Worm (Caenorhabditis elegans) whole organism, late embryonic: ENCODE measurements around the gene nex-4.
A peak's percentile ranks its signal among the peaks of the same experiment; 100 is the strongest.

Experiments used
- C08G9.2 ChIP-seq: sonication (generic microtip); optimal IDR thresholded peaks from 2 replicates; lab custom pipeline; 2016; ENCODE audit warnings: mild to moderate bottlenecking, missing genetic modification characterization, moderate library complexity, missing compliant biosample characterization
- Y22D7AL.16 ChIP-seq: sonication (generic microtip); optimal IDR thresholded peaks from 2 replicates; lab custom pipeline; 2016; ENCODE audit warnings: missing genetic modification characterization, missing compliant biosample characterization
- ama-1 ChIP-seq: fragments of 150-350 bp; optimal IDR thresholded peaks from 2 replicates; lab custom pipeline; 2014
- ceh-14 ChIP-seq: sonication (generic microtip); optimal IDR thresholded peaks from 2 replicates; lab custom pipeline; 2016; ENCODE audit warnings: missing genotype, missing genetic modification characterization, missing compliant biosample characterization
- ceh-18 ChIP-seq: sonication (generic microtip); optimal IDR thresholded peaks from 2 replicates; lab custom pipeline; 2016; ENCODE audit warnings: missing genetic modification characterization, missing compliant biosample characterization
- ceh-19 ChIP-seq: fragments of 200-800 bp; sonication (Bioruptor generic); optimal IDR thresholded peaks from 2 replicates; lab custom pipeline; 2018; ENCODE audit warnings: mild to moderate bottlenecking, missing genetic modification characterization, missing compliant biosample characterization
- ceh-2 ChIP-seq: sonication (generic microtip); optimal IDR thresholded peaks from 2 replicates; lab custom pipeline; 2016; ENCODE audit warnings: missing genotype, missing genetic modification characterization, missing compliant biosample characterization
- ceh-31 ChIP-seq: sonication (generic microtip); optimal IDR thresholded peaks from 2 replicates; lab custom pipeline; 2016; ENCODE audit warnings: missing genetic modification characterization, missing compliant biosample characterization
- ceh-34 ChIP-seq: sonication (generic microtip); optimal IDR thresholded peaks from 2 replicates; lab custom pipeline; 2016; ENCODE audit warnings: mild to moderate bottlenecking, missing genetic modification characterization, missing compliant biosample characterization
- ceh-45 ChIP-seq: fragments of 200-800 bp; sonication (Bioruptor generic); IDR thresholded peaks from 2 replicates; pipeline ENCODE4 v1.3.6; 2022; ENCODE audit warnings: missing genetic modification reagents, missing genetic modification characterization, missing compliant biosample characterization
- ceh-48 ChIP-seq: sonication (generic microtip); optimal IDR thresholded peaks from 2 replicates; lab custom pipeline; 2016; ENCODE audit warnings: missing genetic modification characterization, inconsistent platforms, missing compliant biosample characterization
- ceh-6 ChIP-seq: fragments of 200-800 bp; sonication (Bioruptor generic); optimal IDR thresholded peaks from 2 replicates; lab custom pipeline; 2018; ENCODE audit warnings: mild to moderate bottlenecking, missing genetic modification characterization, missing compliant biosample characterization
- dve-1 ChIP-seq: sonication (generic microtip); optimal IDR thresholded peaks from 2 replicates; lab custom pipeline; 2017; ENCODE audit warnings: antibody characterized with exemption, mild to moderate bottlenecking, missing genetic modification characterization, missing compliant biosample characterization
- eyg-1 ChIP-seq: sonication (generic microtip); optimal IDR thresholded peaks from 2 replicates; lab custom pipeline; 2016; ENCODE audit warnings: missing genotype, missing genetic modification characterization, missing compliant biosample characterization
- gmeb-2 ChIP-seq: sonication (generic microtip); optimal IDR thresholded peaks from 2 replicates; lab custom pipeline; 2016; ENCODE audit warnings: missing genetic modification characterization, inconsistent platforms, missing compliant biosample characterization
- hlh-13 ChIP-seq: fragments of 200-800 bp; sonication (Bioruptor generic); optimal IDR thresholded peaks from 2 replicates; lab custom pipeline; 2018; ENCODE audit warnings: mild to moderate bottlenecking, missing genetic modification characterization, missing compliant biosample characterization
- hlh-15 ChIP-seq: sonication (generic microtip); optimal IDR thresholded peaks from 2 replicates; lab custom pipeline; 2016; ENCODE audit warnings: missing genetic modification characterization, missing compliant biosample characterization
- hlh-8 ChIP-seq: sonication (generic microtip); optimal IDR thresholded peaks from 2 replicates; lab custom pipeline; 2016; ENCODE audit warnings: missing genotype, missing genetic modification characterization, missing compliant biosample characterization
- lim-6 ChIP-seq: sonication (generic microtip); optimal IDR thresholded peaks from 2 replicates; lab custom pipeline; 2016; ENCODE audit warnings: missing genetic modification characterization, missing compliant biosample characterization
- lin-11 ChIP-seq: fragments of 200-800 bp; sonication (Bioruptor generic); optimal IDR thresholded peaks from 2 replicates; lab custom pipeline; 2018; ENCODE audit warnings: mild to moderate bottlenecking, missing genetic modification characterization, missing compliant biosample characterization
- mec-3 ChIP-seq: sonication (generic microtip); optimal IDR thresholded peaks from 2 replicates; lab custom pipeline; 2016; ENCODE audit warnings: borderline replicate concordance, missing genetic modification characterization, missing compliant biosample characterization
- nfya-1 ChIP-seq: sonication (generic microtip); optimal IDR thresholded peaks from 2 replicates; lab custom pipeline; 2017; ENCODE audit warnings: missing genetic modification characterization, mild to moderate bottlenecking, missing compliant biosample characterization, antibody characterized with exemption, moderate library complexity
- nhr-11 ChIP-seq: fragments of 150-350 bp; optimal IDR thresholded peaks from 2 replicates; lab custom pipeline; 2014; ENCODE audit warnings: missing biosample characterization, missing genetic modification characterization
- pat-9 ChIP-seq: fragments of 200-800 bp; sonication (Bioruptor generic); optimal IDR thresholded peaks from 2 replicates; lab custom pipeline; 2018; ENCODE audit warnings: mild to moderate bottlenecking, missing genetic modification characterization, moderate library complexity, missing compliant biosample characterization
- pha-2 ChIP-seq: sonication (generic microtip); optimal IDR thresholded peaks from 2 replicates; lab custom pipeline; 2017; ENCODE audit warnings: mild to moderate bottlenecking, missing genetic modification characterization, missing compliant biosample characterization
- pha-4 ChIP-seq: fragments of 150-350 bp; optimal IDR thresholded peaks from 2 replicates; lab custom pipeline; 2018; ENCODE audit warnings: missing biosample characterization, missing genetic modification reagents, missing genetic modification characterization
- pqm-1 ChIP-seq: sonication (generic microtip); optimal IDR thresholded peaks from 2 replicates; lab custom pipeline; 2016; ENCODE audit warnings: missing genetic modification characterization, missing compliant biosample characterization
- pros-1 ChIP-seq: fragments of 150-350 bp; optimal IDR thresholded peaks from 2 replicates; lab custom pipeline; 2014; ENCODE audit warnings: missing biosample characterization, missing genetic modification reagents, missing genetic modification characterization
- rnt-1 ChIP-seq: sonication (generic microtip); optimal IDR thresholded peaks from 2 replicates; lab custom pipeline; 2016; ENCODE audit warnings: missing genetic modification characterization, missing compliant biosample characterization
- sox-4 ChIP-seq: sonication (generic microtip); optimal IDR thresholded peaks from 2 replicates; lab custom pipeline; 2017; ENCODE audit warnings: mild to moderate bottlenecking, missing genetic modification characterization, inconsistent platforms, missing compliant biosample characterization
- tbx-2 ChIP-seq: sonication (generic microtip); optimal IDR thresholded peaks from 2 replicates; lab custom pipeline; 2016; ENCODE audit warnings: missing genetic modification characterization, missing compliant biosample characterization
- tbx-7 ChIP-seq: sonication (generic microtip); optimal IDR thresholded peaks from 2 replicates; lab custom pipeline; 2016; ENCODE audit warnings: missing genotype, missing genetic modification characterization, missing compliant biosample characterization
- unc-3 ChIP-seq, 2 experiments: fragments of 200-800 bp in 1 of 2; sonication (Bioruptor generic) in 1 of 2; sonication (generic microtip) in 1 of 2; conservative IDR thresholded peaks in 1 of 2; optimal IDR thresholded peaks in 1 of 2; 2 replicates each; pipeline versions ENCODE4 v1.3.6 to Lab custom; 2016 to 2022; ENCODE audit warnings: missing compliant biosample characterization in 2 of 2, missing genetic modification characterization in 2 of 2, missing genetic modification reagents in 1 of 2
- unc-42 ChIP-seq: sonication (generic microtip); optimal IDR thresholded peaks from 2 replicates; lab custom pipeline; 2016; ENCODE audit warnings: missing genotype, missing genetic modification characterization, missing compliant biosample characterization
- unc-55 ChIP-seq: sonication (generic microtip); optimal IDR thresholded peaks from 2 replicates; lab custom pipeline; 2017; ENCODE audit warnings: missing biosample characterization, missing genetic modification reagents, missing genetic modification characterization
- unc-86 ChIP-seq: sonication (generic microtip); optimal IDR thresholded peaks from 2 replicates; lab custom pipeline; 2016; ENCODE audit warnings: missing genetic modification characterization, missing compliant biosample characterization

The nex-4 gene

DNA sequence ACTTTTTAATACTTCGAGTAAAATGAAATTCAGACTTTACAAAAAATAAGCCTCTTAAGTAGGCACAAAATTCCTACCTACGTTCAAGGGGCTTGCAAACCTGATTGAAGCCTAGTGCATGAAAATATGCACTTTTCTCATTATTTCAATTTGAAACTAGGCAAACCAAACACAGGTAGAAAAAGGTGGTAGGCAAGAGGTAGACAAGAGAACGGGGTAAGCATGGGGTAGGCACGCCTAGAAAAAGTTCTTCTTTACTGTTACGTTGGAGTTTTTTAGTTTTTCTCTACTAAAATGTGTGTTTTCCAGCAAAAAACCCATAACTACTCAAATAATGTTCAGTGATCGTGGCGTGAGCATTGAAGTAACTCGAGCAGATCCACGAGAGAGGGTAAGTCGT lies at the start of gene nex-4:
Gene nex-4, plus strand, starts transcription at position 301 of the 400 bp plus-strand sequence.
- TF ChIP-seq pha-2 (tag; lab: Kevin White, UChicago): no peak
- no peak for TF ChIP-seq unc-42 (tag; lab: Kevin White, UChicago)
- no peak for TF ChIP-seq pqm-1 (tag; lab: Kevin White, UChicago)
- TF ChIP-seq ama-1 (lab: Kevin White, UChicago): no peak
- TF ChIP-seq pat-9 (tag; lab: Kevin White, UChicago): no peak
- TF ChIP-seq, all 69 proteins: peak for 0

- no peak for TF ChIP-seq pha-4 (tag; lab: Kevin White, UChicago)
- no peak for TF ChIP-seq ceh-18 (tag; lab: Kevin White, UChicago)
- no peak for TF ChIP-seq gmeb-2
- TF ChIP-seq tbx-7 (tag; lab: Kevin White, UChicago): no peak
- no peak for TF ChIP-seq ceh-31 (tag; lab: Kevin White, UChicago)
- TF ChIP-seq hlh-15: no peak
- TF ChIP-seq C08G9.2 (tag; lab: Kevin White, UChicago): no peak
- TF ChIP-seq sox-4 (tag; lab: Kevin White, UChicago): no peak
- TF ChIP-seq ceh-45 (GFP tag; lab: Robert Waterston, UW): no peak
- no peak for TF ChIP-seq ceh-48 (tag; lab: Kevin White, UChicago)
- no peak for TF ChIP-seq pqm-1 (tag; lab: Kevin White, UChicago)
- no peak for TF ChIP-seq dve-1 (tag; lab: Kevin White, UChicago)
- TF ChIP-seq pros-1 (tag; lab: Kevin White, UChicago): no peak
- TF ChIP-seq, all 69 proteins: peak for 0
Observed at ce11 chrV:4801943-4802342, 49.3 kb upstream of the nex-4 start.

DNA sequence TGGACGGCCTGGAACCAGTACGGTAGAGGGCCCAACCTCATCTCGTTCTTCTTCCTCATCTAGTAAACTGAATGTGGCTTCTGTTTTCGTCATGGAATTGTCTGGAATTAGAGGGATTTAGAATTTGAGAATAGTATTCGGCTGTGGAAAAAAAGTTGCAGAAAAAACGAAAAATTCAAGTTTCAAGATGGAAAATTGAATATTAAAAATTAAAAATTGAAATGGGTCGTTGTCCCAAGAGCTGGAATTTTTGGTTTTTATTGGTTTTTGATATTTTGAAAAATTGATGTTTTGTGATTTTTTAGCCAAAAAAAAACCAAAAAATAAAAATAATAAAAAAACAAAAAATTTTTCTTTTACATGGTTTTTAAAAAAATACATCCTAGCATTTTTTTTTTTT lies 45.4 kb upstream of the nex-4 start, which contains the start of gene R02F11.3:
Gene R02F11.3, minus strand, starts transcription at position 101 of the 400 bp plus-strand sequence.
- TF ChIP-seq C08G9.2 (tag; lab: Kevin White, UChicago): no peak
- no peak for TF ChIP-seq rnt-1 (tag; lab: Kevin White, UChicago)
- no peak for TF ChIP-seq ceh-6 (GFP tag; lab: Kevin White, UChicago)
- TF ChIP-seq unc-86: no peak
- TF ChIP-seq mec-3 (tag; lab: Kevin White, UChicago): no peak
- TF ChIP-seq eyg-1: no peak
- no peak for TF ChIP-seq ceh-45 (GFP tag; lab: Robert Waterston, UW)
- TF ChIP-seq nhr-11: no peak
- TF ChIP-seq gmeb-2: no peak
- no peak for TF ChIP-seq ceh-19
- no peak for TF ChIP-seq hlh-13 (GFP tag; lab: Kevin White, UChicago)
- no peak for TF ChIP-seq ceh-14
- TF ChIP-seq unc-3 (GFP tag; conservative IDR thresholded peaks at IDR 0.05; lab: Robert Waterston, UW): no peak
- TF ChIP-seq unc-3 (tag; optimal IDR thresholded peaks at IDR 0.05; lab: Kevin White, UChicago): no peak
- TF ChIP-seq Y22D7AL.16: no peak

- no peak for TF ChIP-seq pqm-1 (tag; lab: Kevin White, UChicago)
- peak; percentile 3 for TF ChIP-seq tbx-2 (tag; lab: Kevin White, UChicago)
Observed at ce11 chrV:4806859-4807258, 44.4 kb upstream of the nex-4 start.

ce11 chrV:4810653-4811052 lies 40.6 kb upstream of the nex-4 start:
- TF ChIP-seq ceh-2 (tag; lab: Kevin White, UChicago) (peak; percentile 26), lim-6 (no peak), unc-55 (GFP tag; lab: Kevin White, UChicago) (peak; percentile 43), hlh-8 (tag; lab: Kevin White, UChicago) (peak; percentile 4), ceh-18 (tag; lab: Kevin White, UChicago) (peak; percentile 43), pros-1 (tag; lab: Kevin White, UChicago) (peak; percentile 43), pat-9 (tag; lab: Kevin White, UChicago) (no peak), ceh-19 (peak; percentile 31), unc-86 (no peak), ceh-48 (tag; lab: Kevin White, UChicago) (no peak), unc-42 (tag; lab: Kevin White, UChicago) (peak; percentile 24), tbx-2 (tag; lab: Kevin White, UChicago) (peak; percentile 40), ceh-31 (tag; lab: Kevin White, UChicago) (peak; percentile 57), nfya-1 (tag; lab: Kevin White, UChicago) (peak; percentile 56), ceh-34 (tag; lab: Kevin White, UChicago) (peak; percentile 29), lin-11 (tag; lab: Kevin White, UChicago) (no peak)
- TF ChIP-seq, all 69 proteins: peak for 11
